Worm (Caenorhabditis elegans) whole organism, L4/young adult: ENCODE results near the gene Y97E10AR.2.

Experiments used
- W03F9.2 ChIP-seq: fragments of 150-350 bp; optimal IDR thresholded peaks from 2 replicates; lab custom pipeline; 2014; ENCODE audit warnings: missing biosample characterization, missing genetic modification characterization
- dao-5 ChIP-seq: sonication (generic microtip); optimal IDR thresholded peaks from 2 replicates; lab custom pipeline; 2016; ENCODE audit warnings: missing genotype, missing genetic modification characterization, moderate library complexity, missing compliant biosample characterization
- him-1 ChIP-seq: sonication (generic microtip); optimal IDR thresholded peaks from 2 replicates; lab custom pipeline; 2016; ENCODE audit warnings: missing genotype, missing genetic modification reagents, missing genetic modification characterization, missing compliant biosample characterization

DNA sequence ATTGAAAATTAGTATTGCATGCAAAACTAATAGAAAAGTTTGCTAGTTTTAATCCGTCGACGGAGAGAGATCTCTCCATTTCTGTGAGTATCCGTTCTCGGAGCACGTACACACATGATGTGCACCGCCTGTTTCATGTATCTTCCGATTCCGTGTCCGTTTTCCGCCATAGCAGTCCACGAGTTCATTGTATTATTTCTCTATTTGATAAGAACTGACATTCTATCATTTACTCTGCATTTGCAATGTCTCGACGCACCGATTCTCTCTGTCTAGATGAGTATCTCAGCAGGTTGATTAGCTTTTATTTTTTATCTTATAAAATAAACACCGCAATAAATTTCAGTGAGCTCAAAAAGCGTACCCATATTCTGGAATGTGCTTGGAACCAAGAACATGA, 22.9 kb downstream of the Y97E10AR.2 start:
- no peak for TF ChIP-seq him-1 (tag; lab: Kevin White, UChicago)
- no peak for TF ChIP-seq W03F9.2 (tag; lab: Kevin White, UChicago)
- no peak for TF ChIP-seq dao-5 (tag; lab: Kevin White, UChicago)
